Fruit fly (Drosophila melanogaster) whole organism, embryonic: ENCODE data around the gene CG6067.
A peak's percentile ranks its signal among the peaks of the same experiment; 100 is the strongest.

ENCODE experiments used
- Bdp1 ChIP-seq: fragments of 200-800 bp; sonication (Bioruptor generic); optimal IDR thresholded peaks from 3 replicates; lab custom pipeline; 2016; ENCODE audit warnings: missing biosample characterization, missing genetic modification characterization
- CG10543 ChIP-seq: fragments of 200-800 bp; sonication (Bioruptor generic); optimal IDR thresholded peaks from 3 replicates; lab custom pipeline; 2017; ENCODE audit warnings: missing biosample characterization, mild to moderate bottlenecking, missing genetic modification characterization, moderate library complexity
- CG11085 ChIP-seq: fragments of 200-800 bp; sonication (Bioruptor generic); IDR thresholded peaks from 2 replicates; pipeline ENCODE4 v1.3.6; 2022; ENCODE audit warnings: missing biosample characterization, missing genetic modification characterization
- CG11398 ChIP-seq: fragments of 200-800 bp; sonication (Bioruptor generic); optimal IDR thresholded peaks from 2 replicates; lab custom pipeline; 2016; ENCODE audit warnings: missing biosample characterization, missing genetic modification characterization
- CG13123 ChIP-seq: fragments of 200-800 bp; sonication (Bioruptor generic); optimal IDR thresholded peaks from 2 replicates; lab custom pipeline; 2016; ENCODE audit warnings: missing biosample characterization, missing genetic modification characterization
- CG14965 ChIP-seq: fragments of 200-800 bp; sonication (Bioruptor generic); optimal IDR thresholded peaks from 2 replicates; lab custom pipeline; 2016; ENCODE audit warnings: missing biosample characterization, missing genetic modification characterization, borderline replicate concordance
- CG15269 ChIP-seq: fragments of 200-800 bp; sonication (Bioruptor generic); optimal IDR thresholded peaks from 2 replicates; lab custom pipeline; 2018; ENCODE audit warnings: missing biosample characterization, mild to moderate bottlenecking, missing genetic modification characterization, moderate library complexity
- CG17385 ChIP-seq: fragments of 200-800 bp; sonication (Bioruptor generic); optimal IDR thresholded peaks from 3 replicates; lab custom pipeline; 2018; ENCODE audit warnings: missing biosample characterization, mild to moderate bottlenecking, missing genetic modification characterization
- CG17912 ChIP-seq: fragments of 200-800 bp; sonication (Bioruptor generic); optimal IDR thresholded peaks from 2 replicates; lab custom pipeline; 2018; ENCODE audit warnings: missing biosample characterization, mild to moderate bottlenecking, missing genetic modification characterization
- CG32767 ChIP-seq: fragments of 200-800 bp; sonication (Bioruptor generic); IDR thresholded peaks from 2 replicates; pipeline ENCODE4 v1.3.6; 2022; ENCODE audit warnings: missing biosample characterization, missing genetic modification characterization
- CG7839 ChIP-seq: fragments of 200-800 bp; sonication (Bioruptor generic); optimal IDR thresholded peaks from 3 replicates; lab custom pipeline; 2018; ENCODE audit warnings: missing biosample characterization, mild to moderate bottlenecking, missing genetic modification characterization, moderate library complexity
- CG7928 ChIP-seq: fragments of 200-800 bp; sonication (Bioruptor generic); optimal IDR thresholded peaks from 2 replicates; lab custom pipeline; 2017; ENCODE audit warnings: missing biosample characterization, mild to moderate bottlenecking, missing genetic modification characterization
- CG8765 ChIP-seq: fragments of 200-800 bp; sonication (Bioruptor generic); IDR thresholded peaks from 2 replicates; pipeline ENCODE4 v1.3.6; 2022; ENCODE audit warnings: missing biosample characterization, missing genetic modification characterization
- CG9817 ChIP-seq: fragments of 200-800 bp; sonication (Bioruptor generic); optimal IDR thresholded peaks from 2 replicates; lab custom pipeline; 2018; ENCODE audit warnings: missing biosample characterization, mild to moderate bottlenecking, missing genetic modification characterization, moderate library complexity
- Dp ChIP-seq: fragments of 200-800 bp; sonication (Bioruptor generic); optimal IDR thresholded peaks from 2 replicates; lab custom pipeline; 2018; ENCODE audit warnings: missing biosample characterization, mild to moderate bottlenecking, missing genetic modification characterization, moderate library complexity
- Ets65A ChIP-seq: fragments of 200-800 bp; sonication (Bioruptor generic); peaks from one replicate; lab custom pipeline; 2016; ENCODE audit warnings: missing biosample characterization, missing genetic modification characterization
- HHEX ChIP-seq: fragments of 200-800 bp; sonication (Bioruptor generic); optimal IDR thresholded peaks from 3 replicates; lab custom pipeline; 2017; ENCODE audit warnings: missing biosample characterization, mild to moderate bottlenecking, missing genetic modification characterization, missing genetic modification reagents
- Lpt ChIP-seq: fragments of >200 bp; optimal IDR thresholded peaks from 2 replicates; lab custom pipeline; 2018; ENCODE audit warnings: missing biosample characterization, missing genetic modification characterization
- Mes4 ChIP-seq: fragments of 200-800 bp; sonication (Bioruptor generic); optimal IDR thresholded peaks from 2 replicates; lab custom pipeline; 2016; ENCODE audit warnings: missing biosample characterization, missing genetic modification characterization
- Oli ChIP-seq: fragments of 200-800 bp; sonication (Bioruptor generic); optimal IDR thresholded peaks from 2 replicates; lab custom pipeline; 2018; ENCODE audit warnings: missing biosample characterization, mild to moderate bottlenecking, missing genetic modification characterization, moderate library complexity
- Sin3A ChIP-seq: fragments of >200 bp; optimal IDR thresholded peaks from 2 replicates; lab custom pipeline; 2018
- Sry-δ ChIP-seq: fragments of 200-800 bp; sonication (Bioruptor generic); optimal IDR thresholded peaks from 2 replicates; lab custom pipeline; 2016; ENCODE audit warnings: missing biosample characterization, missing genetic modification characterization
- ac ChIP-seq: fragments of 200-800 bp; sonication (Bioruptor generic); optimal IDR thresholded peaks from 3 replicates; lab custom pipeline; 2017; ENCODE audit warnings: missing biosample characterization, mild to moderate bottlenecking, missing genetic modification characterization
- chinmo ChIP-seq: fragments of 200-800 bp; sonication (Bioruptor generic); IDR thresholded peaks from 4 replicates; pipeline ENCODE4 v1.3.6; 2022; ENCODE audit warnings: missing biosample characterization, missing genetic modification characterization; ENCODE audit not compliant: partially characterized antibody
- chm ChIP-seq: fragments of 200-800 bp; sonication (Bioruptor generic); IDR thresholded peaks from 2 replicates; pipeline ENCODE4 v1.3.6; 2022; ENCODE audit warnings: missing biosample characterization, missing genetic modification characterization
- croc ChIP-seq: fragments of 200-800 bp; sonication (Bioruptor generic); conservative IDR thresholded peaks from 3 replicates; pipeline ENCODE4 v1.3.6; 2022; ENCODE audit warnings: missing biosample characterization, missing genetic modification characterization
- danr ChIP-seq: fragments of 200-800 bp; sonication (Bioruptor generic); IDR thresholded peaks from 2 replicates; pipeline ENCODE4 v1.3.6; 2022; ENCODE audit warnings: missing biosample characterization, missing genetic modification characterization
- dm ChIP-seq: fragments of 200-800 bp; sonication (Bioruptor generic); optimal IDR thresholded peaks from 3 replicates; lab custom pipeline; 2016; ENCODE audit warnings: missing biosample characterization, missing genetic modification characterization
- fd3F ChIP-seq: fragments of 200-800 bp; sonication (Bioruptor generic); optimal IDR thresholded peaks from 2 replicates; lab custom pipeline; 2018; ENCODE audit warnings: missing biosample characterization, mild to moderate bottlenecking, missing genetic modification characterization, moderate library complexity
- fu2 ChIP-seq: fragments of 200-800 bp; sonication (Bioruptor generic); optimal IDR thresholded peaks from 2 replicates; lab custom pipeline; 2016; ENCODE audit warnings: missing biosample characterization, missing genetic modification characterization
- insv ChIP-seq, 2 experiments: fragments of 200-800 bp; sonication (Bioruptor generic); optimal IDR thresholded peaks; 3 replicates each; lab custom pipeline; 2016 to 2018; ENCODE audit warnings: missing biosample characterization in 2 of 2, missing genetic modification characterization in 2 of 2
- kah ChIP-seq: fragments of 200-800 bp; sonication (Bioruptor generic); optimal IDR thresholded peaks from 2 replicates; lab custom pipeline; 2018; ENCODE audit warnings: missing biosample characterization, mild to moderate bottlenecking, missing genetic modification characterization
- ken ChIP-seq: fragments of 200-800 bp; sonication (Bioruptor generic); IDR thresholded peaks from 3 replicates; pipeline ENCODE4 v1.3.6; 2022; ENCODE audit warnings: missing biosample characterization, missing genetic modification characterization
- lov ChIP-seq, 2 experiments: fragments of 200-800 bp in 1 of 2; fragments of >200 bp in 1 of 2; sonication (Bioruptor generic) in 1 of 2; IDR thresholded peaks in 1 of 2; optimal IDR thresholded peaks in 1 of 2; 2 replicates in 1 of 2; 3 replicates in 1 of 2; pipeline versions ENCODE4 v1.3.6 to Lab custom; 2017 to 2022; ENCODE audit warnings: missing biosample characterization in 1 of 2, missing genetic modification characterization in 1 of 2
- luna ChIP-seq: fragments of 200-800 bp; sonication (Bioruptor generic); optimal IDR thresholded peaks from 2 replicates; lab custom pipeline; 2016; ENCODE audit warnings: missing biosample characterization, missing genetic modification characterization
- nau ChIP-seq: fragments of 200-800 bp; sonication (Bioruptor generic); optimal IDR thresholded peaks from 3 replicates; lab custom pipeline; 2017; ENCODE audit warnings: missing biosample characterization, mild to moderate bottlenecking, missing genetic modification characterization, missing genetic modification reagents
- odd ChIP-seq: fragments of 200-800 bp; sonication (Bioruptor generic); optimal IDR thresholded peaks from 2 replicates; lab custom pipeline; 2017; ENCODE audit warnings: missing biosample characterization, mild to moderate bottlenecking, missing genetic modification characterization
- org-1 ChIP-seq: fragments of 200-800 bp; sonication (Bioruptor generic); optimal IDR thresholded peaks from 2 replicates; lab custom pipeline; 2017; ENCODE audit warnings: missing biosample characterization, missing genetic modification characterization
- prd ChIP-seq, 3 experiments: fragments of >200 bp in 2 of 3; fragments of 200-800 bp in 1 of 3; sonication (Bioruptor generic) in 1 of 3; optimal IDR thresholded peaks in 2 of 3; IDR thresholded peaks in 1 of 3; 2 replicates in 2 of 3; 3 replicates in 1 of 3; pipeline versions ENCODE4 v1.3.6 to Lab custom; 2017 to 2022; ENCODE audit warnings: missing biosample characterization in 1 of 3, missing genetic modification characterization in 1 of 3
- schlank ChIP-seq: fragments of 200-800 bp; sonication (Bioruptor generic); optimal IDR thresholded peaks from 2 replicates; lab custom pipeline; 2018; ENCODE audit warnings: missing biosample characterization, mild to moderate bottlenecking, missing genetic modification characterization
- sens-2 ChIP-seq: fragments of 200-800 bp; sonication (Bioruptor generic); IDR thresholded peaks from 2 replicates; pipeline ENCODE4 v1.3.6; 2022; ENCODE audit warnings: missing biosample characterization, missing genetic modification characterization
- sqz ChIP-seq: fragments of 200-800 bp; sonication (Bioruptor generic); optimal IDR thresholded peaks from 3 replicates; lab custom pipeline; 2018; ENCODE audit warnings: missing biosample characterization, mild to moderate bottlenecking, missing genetic modification characterization
- tin ChIP-seq: fragments of 200-800 bp; sonication (Bioruptor generic); optimal IDR thresholded peaks from 3 replicates; lab custom pipeline; 2016; ENCODE audit warnings: missing biosample characterization, missing genetic modification characterization

Gene CG6067

DNA sequence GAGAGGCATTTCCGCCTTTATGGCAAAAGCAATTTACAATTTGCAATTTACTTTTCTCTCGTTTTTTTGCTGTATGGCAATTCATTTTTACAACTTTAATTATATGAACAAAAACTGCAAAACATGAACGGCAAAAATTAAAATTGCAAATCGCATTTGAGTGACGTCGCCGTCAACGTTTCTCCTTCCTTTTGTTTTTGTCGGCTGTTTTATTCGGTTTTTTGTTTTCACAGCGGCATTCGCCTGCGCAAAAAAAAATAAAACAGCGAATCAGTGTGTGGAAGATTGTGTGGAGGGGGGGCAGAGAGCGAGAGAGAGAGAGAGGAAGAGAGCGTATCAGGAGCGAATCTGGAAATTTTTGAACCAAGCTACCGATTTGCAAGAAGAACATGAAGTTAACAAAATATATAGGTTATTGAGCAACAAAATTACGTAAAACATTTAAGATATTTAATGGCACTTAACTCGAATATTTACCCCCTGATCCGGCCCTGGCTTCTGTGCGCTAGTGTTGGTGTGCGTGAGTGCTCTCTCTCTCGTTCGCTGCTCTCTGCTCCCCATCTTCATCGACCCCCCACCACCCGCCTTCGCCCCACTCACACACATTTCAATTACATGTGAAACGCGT, 36.8 kb upstream of the CG6067 start (continued):
- TF ChIP-seq CG11398 (GFP tag; lab: Kevin White, UChicago) (peak; percentile 98), chm (GFP tag; lab: Robert Waterston, UW) (peak; percentile 99), fd3F (GFP tag; lab: Kevin White, UChicago) (peak; percentile 98), Dp (GFP tag; lab: Kevin White, UChicago) (peak; percentile 43), fu2 (GFP tag; lab: Kevin White, UChicago) (peak; percentile 98), HHEX (GFP tag; lab: Kevin White, UChicago) (peak; percentile 99), CG7928 (GFP tag; lab: Kevin White, UChicago) (peak; percentile 84), CG7839 (tag; lab: Kevin White, UChicago) (peak; percentile 99), Sry-δ (GFP tag; lab: Kevin White, UChicago) (peak; percentile 79), ken (GFP tag; lab: Robert Waterston, UW) (peak; percentile 100), CG15269 (tag; lab: Kevin White, UChicago) (peak; percentile 99), insv (GFP tag; optimal IDR thresholded peaks at IDR 0.05; lab: Kevin White, UChicago) (peak in 1 of 2 experiments; percentile 70), chinmo (GFP tag; lab: Robert Waterston, UW) (peak; percentile 89; the same call in 2 of the 4 replicates), nau (GFP tag; lab: Kevin White, UChicago) (peak; percentile 99), tin (peak; percentile 99), Lpt (GFP tag; lab: Kevin White, UChicago) (no peak), CG8765 (GFP tag; lab: Robert Waterston, UW) (peak; percentile 98), org-1 (peak; percentile 99), luna (peak; percentile 98), prd (optimal IDR thresholded peaks at IDR 0.05; lab: Kevin White, UChicago) (no peak), prd (GFP tag; IDR thresholded peaks at IDR 0.05; lab: Robert Waterston, UW) (peak; percentile 100), odd (GFP tag; lab: Kevin White, UChicago) (peak; percentile 97), kah (GFP tag; lab: Kevin White, UChicago) (peak; percentile 94), schlank (tag; lab: Kevin White, UChicago) (peak; percentile 99), Ets65A (peak; percentile 100), lov (optimal IDR thresholded peaks at IDR 0.05; lab: Kevin White, UChicago) (no peak), lov (GFP tag; IDR thresholded peaks at IDR 0.05; lab: Robert Waterston, UW) (peak; percentile 99), CG17912 (peak; percentile 89), dm (GFP tag; lab: Kevin White, UChicago) (peak; percentile 97), sens-2 (GFP tag; lab: Robert Waterston, UW) (peak; percentile 98), Bdp1 (peak; percentile 92), CG17385 (peak; percentile 96), CG13123 (GFP tag; lab: Kevin White, UChicago) (peak; percentile 97), croc (GFP tag; lab: Robert Waterston, UW) (peak; percentile 99), CG11085 (GFP tag; lab: Robert Waterston, UW) (peak; percentile 99), CG32767 (GFP tag; lab: Robert Waterston, UW) (peak; percentile 98), Oli (peak; percentile 99), sqz (GFP tag; lab: Kevin White, UChicago) (peak; percentile 99), CG9817 (tag; lab: Kevin White, UChicago) (peak; percentile 99), ac (peak; percentile 83), CG10543 (peak; percentile 98), Sin3A (lab: Kevin White, UChicago) (no peak), Mes4 (GFP tag; lab: Kevin White, UChicago) (peak; percentile 97), danr (GFP tag; lab: Robert Waterston, UW) (peak; percentile 99), CG14965 (peak; percentile 84)
